Worm (Caenorhabditis elegans) whole organism, young adult: ENCODE data around the gene swt-1.

Source experiments
- C06A6.2 ChIP-seq: fragments of 200-800 bp; sonication (Bioruptor generic); conservative IDR thresholded peaks from 2 replicates; pipeline ENCODE4 v1.3.6; 2022; ENCODE audit warnings: missing genetic modification characterization, missing compliant biosample characterization
- F23B12.7 ChIP-seq: sonication (generic microtip); optimal IDR thresholded peaks from 2 replicates; lab custom pipeline; 2017; ENCODE audit warnings: missing genetic modification characterization, mild to moderate bottlenecking, missing compliant biosample characterization, antibody characterized with exemption, moderate library complexity; ENCODE audit not compliant: insufficient read depth
- F33H1.4 ChIP-seq: fragments of 200-800 bp; sonication (Bioruptor generic); IDR thresholded peaks from 2 replicates; pipeline ENCODE4 v1.3.6; 2022; ENCODE audit warnings: missing genetic modification reagents, missing genetic modification characterization, missing compliant biosample characterization
- F39B2.1 ChIP-seq: fragments of 200-800 bp; sonication (Bioruptor generic); IDR thresholded peaks from 2 replicates; pipeline ENCODE4 v1.3.6; 2022; ENCODE audit warnings: missing genetic modification reagents, missing genetic modification characterization, missing compliant biosample characterization
- F52B5.7 ChIP-seq: sonication (generic microtip); optimal IDR thresholded peaks from 2 replicates; lab custom pipeline; 2016; ENCODE audit warnings: mild to moderate bottlenecking, missing genetic modification characterization, missing compliant biosample characterization
- F57C9.4 ChIP-seq: sonication (generic microtip); optimal IDR thresholded peaks from 2 replicates; lab custom pipeline; 2017; ENCODE audit warnings: mild to moderate bottlenecking, missing genetic modification characterization, missing compliant biosample characterization
- Y56A3A.18 ChIP-seq: fragments of 200-800 bp; sonication (Bioruptor generic); IDR thresholded peaks from 2 replicates; pipeline ENCODE4 v1.3.6; 2022; ENCODE audit warnings: missing genetic modification reagents, missing genetic modification characterization, missing compliant biosample characterization
- aptf-2 ChIP-seq: fragments of 200-800 bp; sonication (Bioruptor generic); conservative IDR thresholded peaks from 2 replicates; pipeline ENCODE4 v1.3.6; 2022; ENCODE audit warnings: missing genetic modification reagents, missing genetic modification characterization, missing compliant biosample characterization
- attf-5 ChIP-seq: fragments of 200-800 bp; sonication (Bioruptor generic); optimal IDR thresholded peaks from 2 replicates; lab custom pipeline; 2018; ENCODE audit warnings: mild to moderate bottlenecking, missing genetic modification characterization, missing compliant biosample characterization
- attf-6 ChIP-seq: fragments of 200-800 bp; sonication (Bioruptor generic); IDR thresholded peaks from 2 replicates; pipeline ENCODE4 v1.3.6; 2022; ENCODE audit warnings: missing genetic modification reagents, missing genetic modification characterization, missing compliant biosample characterization
- bed-1 ChIP-seq: fragments of 200-800 bp; sonication (Bioruptor generic); IDR thresholded peaks from 2 replicates; pipeline ENCODE4 v1.3.6; 2022; ENCODE audit warnings: missing genetic modification reagents, missing genetic modification characterization, missing compliant biosample characterization
- ceh-27 ChIP-seq: fragments of 200-800 bp; sonication (Bioruptor generic); optimal IDR thresholded peaks from 2 replicates; lab custom pipeline; 2018; ENCODE audit warnings: mild to moderate bottlenecking, missing genetic modification characterization, moderate library complexity, missing compliant biosample characterization
- ceh-91 ChIP-seq: fragments of 200-800 bp; sonication (Bioruptor generic); IDR thresholded peaks from 2 replicates; pipeline ENCODE4 v1.3.6; 2022; ENCODE audit warnings: missing genetic modification reagents, missing genetic modification characterization, missing compliant biosample characterization
- ekl-4 ChIP-seq: fragments of 200-800 bp; sonication (Bioruptor generic); IDR thresholded peaks from 2 replicates; pipeline ENCODE4 v1.3.6; 2022; ENCODE audit warnings: missing genetic modification reagents, missing genetic modification characterization, missing compliant biosample characterization
- hmg-1.2 ChIP-seq: fragments of 200-800 bp; sonication (Bioruptor generic); IDR thresholded peaks from 2 replicates; pipeline ENCODE4 v1.3.6; 2022; ENCODE audit warnings: missing genetic modification reagents, missing genetic modification characterization, missing compliant biosample characterization
- lag-1 ChIP-seq: fragments of 200-800 bp; sonication (Bioruptor generic); IDR thresholded peaks from 2 replicates; pipeline ENCODE4 v1.3.6; 2022; ENCODE audit warnings: missing genetic modification reagents, missing genetic modification characterization, missing compliant biosample characterization
- let-607 ChIP-seq, 2 experiments: fragments of 200-800 bp in 1 of 2; sonication (Bioruptor generic) in 1 of 2; sonication (generic microtip) in 1 of 2; optimal IDR thresholded peaks; 2 replicates each; lab custom pipeline; 2016 to 2018; ENCODE audit warnings: mild to moderate bottlenecking in 2 of 2, missing compliant biosample characterization in 2 of 2, missing genetic modification characterization in 2 of 2, moderate library complexity in 2 of 2, missing genotype in 1 of 2
- lin-35 ChIP-seq, 3 experiments: fragments of 150-350 bp in 2 of 3; sonication (generic microtip) in 1 of 3; optimal IDR thresholded peaks; 2 replicates each; lab custom pipeline; 2014 to 2018; ENCODE audit warnings: missing biosample characterization in 3 of 3, missing genetic modification characterization in 3 of 3, missing genetic modification reagents in 3 of 3
- lin-40 ChIP-seq: sonication (generic microtip); optimal IDR thresholded peaks from 2 replicates; lab custom pipeline; 2016; ENCODE audit warnings: missing genetic modification characterization, mild to moderate bottlenecking, missing compliant biosample characterization, missing genotype, missing genetic modification reagents
- nfya-2 ChIP-seq: fragments of 200-800 bp; sonication (Bioruptor generic); IDR thresholded peaks from 2 replicates; pipeline ENCODE4 v1.3.6; 2022; ENCODE audit warnings: missing genetic modification reagents, missing genetic modification characterization, missing compliant biosample characterization
- nfyb-1 ChIP-seq: fragments of 200-800 bp; sonication (Bioruptor generic); IDR thresholded peaks from 2 replicates; pipeline ENCODE4 v1.3.6; 2022; ENCODE audit warnings: missing genetic modification reagents, missing genetic modification characterization, missing compliant biosample characterization
- nhr-179 ChIP-seq: sonication (generic microtip); optimal IDR thresholded peaks from 2 replicates; lab custom pipeline; 2016; ENCODE audit warnings: mild to moderate bottlenecking, missing genetic modification characterization, missing compliant biosample characterization
- nhr-80 ChIP-seq: sonication (generic microtip); optimal IDR thresholded peaks from 2 replicates; lab custom pipeline; 2016; ENCODE audit warnings: missing genetic modification characterization, missing compliant biosample characterization
- snpc-4 ChIP-seq, 5 experiments: fragments of 150-350 bp in 1 of 5; sonication (generic microtip) in 4 of 5; optimal IDR thresholded peaks; 2 replicates each; lab custom pipeline; 2014 to 2018; ENCODE audit warnings: missing genetic modification characterization in 5 of 5, missing biosample characterization in 3 of 5, antibody characterized with exemption in 2 of 5, mild to moderate bottlenecking in 2 of 5, missing compliant biosample characterization in 2 of 5, missing genotype in 2 of 5, moderate library complexity in 2 of 5, missing genetic modification reagents in 1 of 5
- somi-1 ChIP-seq: fragments of 200-800 bp; sonication (Bioruptor generic); optimal IDR thresholded peaks from 2 replicates; lab custom pipeline; 2018; ENCODE audit warnings: mild to moderate bottlenecking, missing genetic modification characterization, missing compliant biosample characterization
- ztf-25 ChIP-seq: fragments of 200-800 bp; sonication (Bioruptor generic); IDR thresholded peaks from 2 replicates; pipeline ENCODE4 v1.3.6; 2022; ENCODE audit warnings: missing genetic modification reagents, missing genetic modification characterization, missing compliant biosample characterization
- ztf-26 ChIP-seq: sonication (generic microtip); optimal IDR thresholded peaks from 2 replicates; lab custom pipeline; 2017; ENCODE audit warnings: missing genetic modification characterization, missing compliant biosample characterization

The swt-1 gene

ce11 chrIV:306572-306971 lies 733 bp upstream of the swt-1 start:
- TF ChIP-seq attf-5 (GFP tag; lab: Kevin White, UChicago) (no peak), lin-35 (GFP tag; optimal IDR thresholded peaks at IDR 0.05; lab: Kevin White, UChicago) (peak in 1 of 3 experiments; percentile 8), ceh-27 (GFP tag; lab: Kevin White, UChicago) (peak; percentile 15), hmg-1.2 (GFP tag; lab: Robert Waterston, UW) (peak; percentile 72; the same call in 1 of the 2 replicates), ztf-25 (GFP tag; lab: Robert Waterston, UW) (0 out of 2 replicates have a peak, but pooled peaks have one; percentile 18)

- TF ChIP-seq F39B2.1 (GFP tag; lab: Robert Waterston, UW): no peak
- peak; percentile 60 for TF ChIP-seq somi-1 (GFP tag; lab: Kevin White, UChicago)
- peak; percentile 63 for TF ChIP-seq ztf-26 (tag; lab: Kevin White, UChicago)
- 0 out of 2 replicates have a peak, but pooled peaks have one; percentile 18 for TF ChIP-seq C06A6.2 (GFP tag; lab: Robert Waterston, UW)
- TF ChIP-seq lin-40 (tag; lab: Kevin White, UChicago): peak; percentile 32
- no peak for TF ChIP-seq F52B5.7 (tag; lab: Kevin White, UChicago)
- 0 out of 2 replicates have a peak, but pooled peaks have one; percentile 29 for TF ChIP-seq nfyb-1
- TF ChIP-seq, all 124 proteins: peak for 5
Measured at ce11 chrIV:309526-309925, 2.2 kb downstream of the swt-1 start.

- TF ChIP-seq nfyb-1: no peak
- TF ChIP-seq, all 124 proteins: peak for 0
Measured at ce11 chrIV:313615-314014, 6.3 kb downstream of the swt-1 start, which contains the start of gene snai-1. Gene snai-1 (minus strand): TSS chrIV:313715.

- no peak for TF ChIP-seq nfya-2
- TF ChIP-seq attf-6 (GFP tag; lab: Robert Waterston, UW): no peak
- no peak for TF ChIP-seq F39B2.1 (GFP tag; lab: Robert Waterston, UW)
- no peak for TF ChIP-seq Y56A3A.18 (GFP tag; lab: Robert Waterston, UW)
- TF ChIP-seq lag-1 (GFP tag; lab: Robert Waterston, UW): no peak
- TF ChIP-seq ceh-91 (GFP tag; lab: Robert Waterston, UW): no peak
- TF ChIP-seq nhr-80: no peak
- TF ChIP-seq snpc-4 (GFP tag; optimal IDR thresholded peaks at IDR 0.05; lab: Kevin White, UChicago): no peak
- no peak for TF ChIP-seq snpc-4 (tag; optimal IDR thresholded peaks at IDR 0.05; lab: Kevin White, UChicago)
- TF ChIP-seq bed-1 (GFP tag; lab: Robert Waterston, UW): no peak
- TF ChIP-seq aptf-2 (GFP tag; lab: Robert Waterston, UW): no peak
- no peak for TF ChIP-seq hmg-1.2 (GFP tag; lab: Robert Waterston, UW)
- TF ChIP-seq nhr-179 (tag; lab: Kevin White, UChicago): no peak
- no peak for TF ChIP-seq F57C9.4
Measured at ce11 chrIV:314475-314874, 7.2 kb downstream of the swt-1 start.

ce11 chrIV:319654-320053 lies 12.3 kb downstream of the swt-1 start:
- no peak for TF ChIP-seq let-607 (tag; optimal IDR thresholded peaks at IDR 0.05; lab: Kevin White, UChicago)
- no peak for TF ChIP-seq F33H1.4 (GFP tag; lab: Robert Waterston, UW)
- TF ChIP-seq ekl-4 (GFP tag; lab: Robert Waterston, UW): no peak
- no peak for TF ChIP-seq lin-35 (GFP tag; optimal IDR thresholded peaks at IDR 0.05; lab: Kevin White, UChicago)

ce11 chrIV:320380-320779 lies 13.1 kb downstream of the swt-1 start, which contains the start of gene dsc-4:
Gene dsc-4 (minus strand): TSS chrIV:320544.
- TF ChIP-seq F23B12.7 (tag; lab: Kevin White, UChicago) (no peak), nhr-80 (peak; percentile 1)
